Fruit fly (Drosophila melanogaster) whole organism, adult: ENCODE data around the gene pum.

Experiments used
- CG5204 ChIP-seq: fragments of 200-800 bp; sonication (Bioruptor generic); optimal IDR thresholded peaks from 2 replicates; lab custom pipeline; 2016; ENCODE audit warnings: missing biosample characterization, missing genetic modification characterization
- CG7045 ChIP-seq: fragments of 200-800 bp; sonication (Bioruptor generic); optimal IDR thresholded peaks from 2 replicates; lab custom pipeline; 2017; ENCODE audit warnings: missing biosample characterization, mild to moderate bottlenecking, missing genetic modification characterization
- CG7101 ChIP-seq: fragments of 200-800 bp; sonication (Bioruptor generic); optimal IDR thresholded peaks from 2 replicates; lab custom pipeline; 2018; ENCODE audit warnings: missing biosample characterization, mild to moderate bottlenecking, missing genetic modification characterization, moderate library complexity
- Clk ChIP-seq: fragments of 200-800 bp; sonication (Bioruptor generic); optimal IDR thresholded peaks from 2 replicates; lab custom pipeline; 2017; ENCODE audit warnings: missing biosample characterization, missing genetic modification characterization
- bab1 ChIP-seq: fragments of 200-800 bp; sonication (Bioruptor generic); optimal IDR thresholded peaks from 3 replicates; lab custom pipeline; 2019; ENCODE audit warnings: missing biosample characterization, mild to moderate bottlenecking, missing genetic modification characterization, moderate library complexity
- cic ChIP-seq: fragments of 200-800 bp; sonication (Bioruptor generic); optimal IDR thresholded peaks from 2 replicates; lab custom pipeline; 2017; ENCODE audit warnings: missing biosample characterization, mild to moderate bottlenecking, missing genetic modification characterization, moderate library complexity
- kay ChIP-seq: fragments of 200-800 bp; sonication (Bioruptor generic); peaks from one replicate; lab custom pipeline; 2016; ENCODE audit warnings: missing biosample characterization, missing genetic modification characterization, borderline replicate concordance
- ovo ChIP-seq: fragments of 200-800 bp; sonication (Bioruptor generic); optimal IDR thresholded peaks from 2 replicates; lab custom pipeline; 2016; ENCODE audit warnings: missing biosample characterization, missing genetic modification characterization
- tj ChIP-seq: fragments of 200-800 bp; sonication (Bioruptor generic); optimal IDR thresholded peaks from 3 replicates; lab custom pipeline; 2017; ENCODE audit warnings: missing biosample characterization, mild to moderate bottlenecking, missing genetic modification characterization, moderate library complexity
- toe ChIP-seq: fragments of 200-800 bp; sonication (Bioruptor generic); optimal IDR thresholded peaks from 2 replicates; lab custom pipeline; 2016; ENCODE audit warnings: missing biosample characterization, missing genetic modification characterization

DNA sequence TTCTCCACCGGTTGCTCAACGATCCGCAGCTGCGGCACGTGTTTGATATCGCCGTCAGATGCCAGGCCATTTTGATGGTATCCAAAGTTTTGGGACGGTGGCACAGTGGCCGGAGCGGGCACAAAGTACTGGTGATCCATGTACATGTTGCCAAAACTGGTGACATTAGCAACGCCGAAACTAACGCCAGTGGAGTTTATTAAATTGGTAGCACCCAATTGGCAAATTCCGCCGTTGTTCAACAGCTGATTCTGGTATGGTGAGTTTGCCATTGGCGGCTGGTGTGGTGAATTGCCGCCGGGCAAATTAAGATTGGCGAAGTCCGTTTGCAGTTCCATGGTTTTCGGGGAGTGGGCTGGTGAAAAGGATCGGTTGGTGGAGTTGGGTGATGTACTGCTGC, 190.5 kb downstream of the pum start:
- TF ChIP-seq kay (GFP tag; lab: Kevin White, UChicago) (no peak), CG5204 (GFP tag; lab: Kevin White, UChicago) (no peak), bab1 (GFP tag; lab: Kevin White, UChicago) (peak; percentile 1), toe (no peak), tj (GFP tag; lab: Kevin White, UChicago) (no peak), CG7101 (tag; lab: Kevin White, UChicago) (no peak), cic (GFP tag; lab: Kevin White, UChicago) (no peak), Clk (GFP tag; lab: Kevin White, UChicago) (no peak), CG7045 (GFP tag; lab: Kevin White, UChicago) (no peak), ovo (GFP tag; lab: Kevin White, UChicago) (no peak)
